Fruit fly (Drosophila melanogaster) whole organism, adult: ENCODE data around the gene muc.

Experiments
- CG11617 ChIP-seq: fragments of 200-800 bp; sonication (Bioruptor generic); optimal IDR thresholded peaks from 2 replicates; lab custom pipeline; 2017; ENCODE audit warnings: mild to moderate bottlenecking, missing biosample characterization, missing genetic modification reagents, missing genetic modification characterization
- CG33017 ChIP-seq: fragments of 200-800 bp; sonication (Bioruptor generic); optimal IDR thresholded peaks from 2 replicates; lab custom pipeline; 2018; ENCODE audit warnings: missing biosample characterization, mild to moderate bottlenecking, missing genetic modification characterization, moderate library complexity
- CG5204 ChIP-seq: fragments of 200-800 bp; sonication (Bioruptor generic); optimal IDR thresholded peaks from 2 replicates; lab custom pipeline; 2016; ENCODE audit warnings: missing biosample characterization, missing genetic modification characterization
- CG7045 ChIP-seq: fragments of 200-800 bp; sonication (Bioruptor generic); optimal IDR thresholded peaks from 2 replicates; lab custom pipeline; 2017; ENCODE audit warnings: missing biosample characterization, mild to moderate bottlenecking, missing genetic modification characterization
- CG7101 ChIP-seq: fragments of 200-800 bp; sonication (Bioruptor generic); optimal IDR thresholded peaks from 2 replicates; lab custom pipeline; 2018; ENCODE audit warnings: missing biosample characterization, mild to moderate bottlenecking, missing genetic modification characterization, moderate library complexity
- Clk ChIP-seq: fragments of 200-800 bp; sonication (Bioruptor generic); optimal IDR thresholded peaks from 2 replicates; lab custom pipeline; 2017; ENCODE audit warnings: missing biosample characterization, missing genetic modification characterization
- Crg-1 ChIP-seq: fragments of 200-800 bp; sonication (Bioruptor generic); optimal IDR thresholded peaks from 2 replicates; lab custom pipeline; 2016; ENCODE audit warnings: missing biosample characterization, missing genetic modification characterization
- Hr96 ChIP-seq: fragments of 200-800 bp; sonication (Bioruptor generic); optimal IDR thresholded peaks from 2 replicates; lab custom pipeline; 2016; ENCODE audit warnings: missing biosample characterization, missing genetic modification characterization
- Mnt ChIP-seq: fragments of 200-800 bp; sonication (Bioruptor generic); optimal IDR thresholded peaks from 2 replicates; lab custom pipeline; 2016; ENCODE audit warnings: missing biosample characterization, mild to moderate bottlenecking, missing genetic modification characterization
- cic ChIP-seq: fragments of 200-800 bp; sonication (Bioruptor generic); optimal IDR thresholded peaks from 2 replicates; lab custom pipeline; 2017; ENCODE audit warnings: missing biosample characterization, mild to moderate bottlenecking, missing genetic modification characterization, moderate library complexity
- cnc ChIP-seq, 2 experiments: fragments of >200 bp; optimal IDR thresholded peaks; 2 replicates each; lab custom pipeline; 2017
- kay ChIP-seq: fragments of 200-800 bp; sonication (Bioruptor generic); peaks from one replicate; lab custom pipeline; 2016; ENCODE audit warnings: missing biosample characterization, missing genetic modification characterization, borderline replicate concordance
- toe ChIP-seq: fragments of 200-800 bp; sonication (Bioruptor generic); optimal IDR thresholded peaks from 2 replicates; lab custom pipeline; 2016; ENCODE audit warnings: missing biosample characterization, missing genetic modification characterization

DNA sequence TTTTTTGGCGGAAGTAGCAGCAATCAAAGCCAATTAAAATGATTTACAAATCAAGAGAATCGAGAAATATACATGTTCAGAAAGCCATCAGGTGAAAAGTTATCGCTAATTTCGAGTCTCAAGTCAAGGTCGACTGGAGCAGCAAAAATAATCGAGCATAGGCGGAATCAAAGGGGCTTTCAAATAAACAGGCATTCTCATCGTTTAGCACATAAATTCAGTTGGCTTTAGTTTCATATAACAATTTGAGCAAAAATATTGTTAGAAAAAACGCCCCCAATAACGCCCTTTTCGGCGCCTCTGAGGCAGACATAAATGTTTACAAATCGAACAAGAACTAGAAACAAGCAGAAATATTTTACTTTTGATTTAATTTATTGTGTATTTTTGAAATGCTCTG, 28.9 kb upstream of the muc start:
- TF ChIP-seq CG7101 (tag; lab: Kevin White, UChicago): no peak
- no peak for TF ChIP-seq Crg-1 (GFP tag; lab: Kevin White, UChicago)
- TF ChIP-seq CG5204 (GFP tag; lab: Kevin White, UChicago): no peak
- no peak for TF ChIP-seq Hr96
- TF ChIP-seq kay (GFP tag; lab: Kevin White, UChicago): no peak
- TF ChIP-seq Clk (GFP tag; lab: Kevin White, UChicago): no peak
- no peak for TF ChIP-seq Mnt (GFP tag; lab: Kevin White, UChicago)
- no peak for TF ChIP-seq cnc (optimal IDR thresholded peaks at IDR 0.05; lab: Kevin White, UChicago)
- no peak for TF ChIP-seq cic (GFP tag; lab: Kevin White, UChicago)
- no peak for TF ChIP-seq CG33017 (tag; lab: Kevin White, UChicago)
- TF ChIP-seq toe (GFP tag; lab: Kevin White, UChicago): no peak
- no peak for TF ChIP-seq CG11617
- no peak for TF ChIP-seq CG7045 (GFP tag; lab: Kevin White, UChicago)
